Fruit fly (Drosophila melanogaster) whole organism, embryonic: Measurements from ENCODE around the gene CG43345.

Experiments
- Asciz ChIP-seq: fragments of 200-800 bp; sonication (Bioruptor generic); optimal IDR thresholded peaks from 2 replicates; lab custom pipeline; 2017; ENCODE audit warnings: missing biosample characterization, mild to moderate bottlenecking, missing genetic modification characterization, missing genetic modification reagents
- CG10462 ChIP-seq: fragments of 200-800 bp; sonication (Bioruptor generic); optimal IDR thresholded peaks from 2 replicates; lab custom pipeline; 2016; ENCODE audit warnings: missing biosample characterization, missing genetic modification characterization
- CG12659 ChIP-seq: fragments of 200-800 bp; sonication (Bioruptor generic); optimal IDR thresholded peaks from 3 replicates; lab custom pipeline; 2017; ENCODE audit warnings: mild to moderate bottlenecking, missing biosample characterization, missing genetic modification reagents, missing genetic modification characterization
- CG12769 ChIP-seq: fragments of 200-800 bp; sonication (Bioruptor generic); optimal IDR thresholded peaks from 2 replicates; lab custom pipeline; 2019; ENCODE audit warnings: missing biosample characterization, mild to moderate bottlenecking, missing genetic modification characterization, moderate library complexity
- CG13123 ChIP-seq: fragments of 200-800 bp; sonication (Bioruptor generic); optimal IDR thresholded peaks from 2 replicates; lab custom pipeline; 2016; ENCODE audit warnings: missing biosample characterization, missing genetic modification characterization
- CG13424 ChIP-seq: fragments of 200-800 bp; sonication (Bioruptor generic); optimal IDR thresholded peaks from 2 replicates; lab custom pipeline; 2019; ENCODE audit warnings: missing biosample characterization, mild to moderate bottlenecking, missing genetic modification characterization, moderate library complexity
- CG15479 ChIP-seq: fragments of 200-800 bp; sonication (Bioruptor generic); optimal IDR thresholded peaks from 3 replicates; lab custom pipeline; 2019; ENCODE audit warnings: missing biosample characterization, mild to moderate bottlenecking, missing genetic modification characterization, moderate library complexity
- CG1603 ChIP-seq: fragments of 200-800 bp; sonication (Bioruptor generic); optimal IDR thresholded peaks from 2 replicates; lab custom pipeline; 2019; ENCODE audit warnings: missing biosample characterization, mild to moderate bottlenecking, missing genetic modification characterization, moderate library complexity
- CG17612 ChIP-seq: fragments of 200-800 bp; sonication (Bioruptor generic); IDR thresholded peaks from 2 replicates; pipeline ENCODE4 v1.3.6; 2022; ENCODE audit warnings: missing biosample characterization, missing genetic modification characterization
- CG18262 ChIP-seq: fragments of 200-800 bp; optimal IDR thresholded peaks from 3 replicates; lab custom pipeline; 2019; ENCODE audit warnings: missing biosample characterization, mild to moderate bottlenecking, missing genetic modification characterization, moderate library complexity
- CG18599 ChIP-seq: fragments of 200-800 bp; sonication (Bioruptor generic); optimal IDR thresholded peaks from 3 replicates; lab custom pipeline; 2017; ENCODE audit warnings: missing biosample characterization, missing genetic modification characterization, mild to moderate bottlenecking, moderate library complexity, missing genetic modification reagents
- CG2120 ChIP-seq: fragments of 200-800 bp; sonication (Bioruptor generic); optimal IDR thresholded peaks from 3 replicates; lab custom pipeline; 2016; ENCODE audit warnings: missing biosample characterization, missing genetic modification characterization
- CG2678 ChIP-seq: fragments of 200-800 bp; sonication (Bioruptor generic); optimal IDR thresholded peaks from 3 replicates; lab custom pipeline; 2019; ENCODE audit warnings: missing biosample characterization, mild to moderate bottlenecking, missing genetic modification characterization, moderate library complexity
- CG3281 ChIP-seq: fragments of 200-800 bp; sonication (Bioruptor generic); optimal IDR thresholded peaks from 3 replicates; lab custom pipeline; 2017; ENCODE audit warnings: missing biosample characterization, mild to moderate bottlenecking, missing genetic modification characterization
- CG4707 ChIP-seq: fragments of 200-800 bp; sonication (Bioruptor generic); optimal IDR thresholded peaks from 2 replicates; lab custom pipeline; 2018; ENCODE audit warnings: missing biosample characterization, mild to moderate bottlenecking, missing genetic modification characterization, moderate library complexity
- CG8924 ChIP-seq: fragments of 200-800 bp; optimal IDR thresholded peaks from 3 replicates; lab custom pipeline; 2019; ENCODE audit warnings: missing biosample characterization, mild to moderate bottlenecking, missing genetic modification characterization, moderate library complexity
- CG9609 ChIP-seq: fragments of 200-800 bp; sonication (Bioruptor generic); optimal IDR thresholded peaks from 3 replicates; lab custom pipeline; 2016; ENCODE audit warnings: missing biosample characterization, missing genetic modification characterization
- CoRest ChIP-seq: fragments of 200-800 bp; sonication (Bioruptor generic); optimal IDR thresholded peaks from 3 replicates; lab custom pipeline; 2018; ENCODE audit warnings: missing biosample characterization, mild to moderate bottlenecking, missing genetic modification characterization, moderate library complexity
- D19A ChIP-seq: fragments of 200-800 bp; optimal IDR thresholded peaks from 3 replicates; lab custom pipeline; 2019; ENCODE audit warnings: missing biosample characterization, mild to moderate bottlenecking, missing genetic modification characterization, moderate library complexity
- Drgx ChIP-seq: fragments of 200-800 bp; sonication (Bioruptor generic); IDR thresholded peaks from 2 replicates; pipeline ENCODE4 v1.3.6; 2022; ENCODE audit warnings: missing biosample characterization, missing genetic modification characterization
- E2f2 ChIP-seq: fragments of 200-800 bp; sonication (Bioruptor generic); IDR thresholded peaks from 2 replicates; pipeline ENCODE4 v1.3.6; 2022; ENCODE audit warnings: missing biosample characterization, missing genetic modification characterization
- ERR ChIP-seq: fragments of 200-800 bp; sonication (Bioruptor generic); optimal IDR thresholded peaks from 2 replicates; lab custom pipeline; 2016; ENCODE audit warnings: missing biosample characterization, missing genetic modification characterization
- Hmr ChIP-seq: fragments of 200-800 bp; sonication (Bioruptor generic); optimal IDR thresholded peaks from 3 replicates; lab custom pipeline; 2017; ENCODE audit warnings: mild to moderate bottlenecking, missing biosample characterization, missing genetic modification reagents, missing genetic modification characterization
- Hr3 ChIP-seq: fragments of 200-800 bp; sonication (Bioruptor generic); optimal IDR thresholded peaks from 3 replicates; lab custom pipeline; 2016; ENCODE audit warnings: missing biosample characterization, missing genetic modification characterization
- Med ChIP-seq: fragments of 200-800 bp; sonication (Bioruptor generic); peaks from one replicate; lab custom pipeline; 2016; ENCODE audit warnings: missing biosample characterization, missing genetic modification characterization, mild to moderate bottlenecking, inconsistent platforms, moderate library complexity
- Meics ChIP-seq: fragments of 200-800 bp; sonication (Bioruptor generic); optimal IDR thresholded peaks from 2 replicates; lab custom pipeline; 2017; ENCODE audit warnings: missing biosample characterization, mild to moderate bottlenecking, missing genetic modification characterization
- Oli ChIP-seq: fragments of 200-800 bp; sonication (Bioruptor generic); optimal IDR thresholded peaks from 2 replicates; lab custom pipeline; 2018; ENCODE audit warnings: missing biosample characterization, mild to moderate bottlenecking, missing genetic modification characterization, moderate library complexity
- Ptx1 ChIP-seq: fragments of 200-800 bp; sonication (Bioruptor generic); IDR thresholded peaks from 2 replicates; pipeline ENCODE4 v1.3.6; 2022; ENCODE audit warnings: missing biosample characterization, missing genetic modification characterization
- Stat92E ChIP-seq, 3 experiments: fragments of >200 bp in 2 of 3; fragments of 200-800 bp in 1 of 3; sonication (Bioruptor generic) in 1 of 3; optimal IDR thresholded peaks; 2 replicates each; lab custom pipeline; 2017 to 2019; ENCODE audit warnings: missing biosample characterization in 3 of 3, missing genetic modification characterization in 3 of 3, mild to moderate bottlenecking in 1 of 3, moderate library complexity in 1 of 3
- bcd ChIP-seq: fragments of 200-800 bp; sonication (Bioruptor generic); optimal IDR thresholded peaks from 2 replicates; lab custom pipeline; 2017; ENCODE audit warnings: missing biosample characterization, mild to moderate bottlenecking, missing genetic modification characterization
- cas ChIP-seq: fragments of 200-800 bp; sonication (Bioruptor generic); IDR thresholded peaks from 2 replicates; pipeline ENCODE4 v1.3.6; 2022; ENCODE audit warnings: missing biosample characterization, missing genetic modification characterization
- croc ChIP-seq: fragments of 200-800 bp; sonication (Bioruptor generic); conservative IDR thresholded peaks from 3 replicates; pipeline ENCODE4 v1.3.6; 2022; ENCODE audit warnings: missing biosample characterization, missing genetic modification characterization
- crol ChIP-seq: fragments of 200-800 bp; sonication (Bioruptor generic); IDR thresholded peaks from 2 replicates; pipeline ENCODE4 v1.3.6; 2022; ENCODE audit warnings: missing biosample characterization, missing genetic modification characterization
- dimm ChIP-seq: fragments of 200-800 bp; sonication (Bioruptor generic); IDR thresholded peaks from 2 replicates; pipeline ENCODE4 v1.3.6; 2022; ENCODE audit warnings: missing biosample characterization, missing genetic modification characterization
- dysf ChIP-seq: fragments of 200-800 bp; sonication (Bioruptor generic); IDR thresholded peaks from 3 replicates; pipeline ENCODE4 v1.3.6; 2022; ENCODE audit warnings: missing biosample characterization, missing genetic modification characterization
- eve ChIP-seq, 2 experiments: fragments of >200 bp; optimal IDR thresholded peaks; 2 replicates each; lab custom pipeline; 2017; ENCODE audit warnings: missing biosample characterization in 2 of 2, missing genetic modification characterization in 2 of 2
- gem ChIP-seq: fragments of 200-800 bp; sonication (Bioruptor generic); optimal IDR thresholded peaks from 2 replicates; lab custom pipeline; 2019; ENCODE audit warnings: missing biosample characterization, mild to moderate bottlenecking, missing genetic modification characterization, moderate library complexity
- ind ChIP-seq: fragments of 200-800 bp; sonication (Bioruptor generic); optimal IDR thresholded peaks from 3 replicates; lab custom pipeline; 2016; ENCODE audit warnings: missing biosample characterization, missing genetic modification characterization
- kah ChIP-seq: fragments of 200-800 bp; sonication (Bioruptor generic); optimal IDR thresholded peaks from 2 replicates; lab custom pipeline; 2018; ENCODE audit warnings: missing biosample characterization, mild to moderate bottlenecking, missing genetic modification characterization
- lilli ChIP-seq: fragments of 200-800 bp; sonication (Bioruptor generic); optimal IDR thresholded peaks from 3 replicates; lab custom pipeline; 2016; ENCODE audit warnings: missing biosample characterization, missing genetic modification characterization
- mirr ChIP-seq: fragments of 200-800 bp; sonication (Bioruptor generic); optimal IDR thresholded peaks from 3 replicates; lab custom pipeline; 2018; ENCODE audit warnings: missing biosample characterization, mild to moderate bottlenecking, missing genetic modification characterization
- peb ChIP-seq: fragments of 200-800 bp; sonication (Bioruptor generic); IDR thresholded peaks from 2 replicates; pipeline ENCODE4 v1.3.6; 2022; ENCODE audit warnings: missing biosample characterization, missing genetic modification characterization
- rib ChIP-seq: fragments of 200-800 bp; sonication (Bioruptor generic); IDR thresholded peaks from 2 replicates; pipeline ENCODE4 v1.3.6; 2022; ENCODE audit warnings: missing biosample characterization, missing genetic modification characterization
- ro ChIP-seq: fragments of 200-800 bp; sonication (Bioruptor generic); IDR thresholded peaks from 2 replicates; pipeline ENCODE4 v1.3.6; 2022; ENCODE audit warnings: missing biosample characterization, missing genetic modification characterization
- sens ChIP-seq: fragments of 200-800 bp; sonication (Bioruptor generic); peaks from one replicate; lab custom pipeline; 2016; ENCODE audit warnings: missing biosample characterization, missing genetic modification characterization
- shn ChIP-seq: fragments of 200-800 bp; sonication (Bioruptor generic); optimal IDR thresholded peaks from 3 replicates; lab custom pipeline; 2016; ENCODE audit warnings: missing biosample characterization, missing genetic modification characterization
- sob ChIP-seq: fragments of 200-800 bp; sonication (Bioruptor generic); IDR thresholded peaks from 2 replicates; pipeline ENCODE4 v1.3.6; 2022; ENCODE audit warnings: missing biosample characterization, missing genetic modification characterization
- stwl ChIP-seq: fragments of 200-800 bp; sonication (Bioruptor generic); optimal IDR thresholded peaks from 3 replicates; lab custom pipeline; 2018; ENCODE audit warnings: missing biosample characterization, mild to moderate bottlenecking, missing genetic modification characterization, moderate library complexity
- trem ChIP-seq: fragments of 200-800 bp; optimal IDR thresholded peaks from 3 replicates; lab custom pipeline; 2019; ENCODE audit warnings: missing biosample characterization, mild to moderate bottlenecking, missing genetic modification characterization, moderate library complexity

Gene CG43345

DNA sequence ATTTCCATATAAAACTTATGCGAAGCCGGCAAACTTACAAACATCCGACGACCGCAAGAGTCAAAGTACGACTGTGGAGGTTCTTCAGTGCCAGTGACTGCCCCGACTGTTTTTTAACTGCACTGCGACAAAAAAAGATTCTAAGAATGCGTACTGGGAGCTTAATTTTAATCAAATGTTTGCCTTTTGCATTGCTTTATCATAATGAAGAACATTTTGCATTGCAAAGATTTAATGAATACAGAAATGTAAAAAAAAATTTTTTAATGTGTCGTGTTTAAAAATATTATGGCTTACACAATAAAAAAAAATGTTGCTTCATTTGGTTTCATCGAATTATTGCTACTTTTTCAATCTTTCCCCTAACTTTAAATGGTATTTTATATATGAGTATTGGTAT, 28.8 kb upstream of the CG43345 start:
- TF ChIP-seq gem: peak; percentile 6
- TF ChIP-seq peb (GFP tag; lab: Robert Waterston, UW): no peak
- TF ChIP-seq CG4707 (GFP tag; lab: Kevin White, UChicago): no peak
- no peak for TF ChIP-seq ERR (GFP tag; lab: Kevin White, UChicago)
- no peak for TF ChIP-seq CG12659 (GFP tag; lab: Kevin White, UChicago)
- peak; percentile 62 for TF ChIP-seq Drgx (GFP tag; lab: Robert Waterston, UW)
- no peak for TF ChIP-seq sob
- no peak for TF ChIP-seq ro (GFP tag; lab: Robert Waterston, UW)
- no peak for TF ChIP-seq Hr3 (GFP tag; lab: Kevin White, UChicago)

dm6 chr2L:21196511-21196910, 28.1 kb upstream of the CG43345 start:
- TF ChIP-seq Hmr (peak; percentile 34), CG9609 (GFP tag; lab: Kevin White, UChicago) (peak; percentile 4), bcd (GFP tag; lab: Kevin White, UChicago) (peak; percentile 36), mirr (GFP tag; lab: Kevin White, UChicago) (no peak), CG18262 (tag; lab: Kevin White, UChicago) (peak; percentile 26), gem (peak; percentile 48), Oli (peak; percentile 17), CG2678 (tag; lab: Kevin White, UChicago) (peak; percentile 56), shn (GFP tag; lab: Kevin White, UChicago) (no peak), crol (GFP tag; lab: Robert Waterston, UW) (no peak), CG8924 (tag; lab: Kevin White, UChicago) (peak; percentile 6), CG13424 (tag; lab: Kevin White, UChicago) (peak; percentile 15), Med (GFP tag; lab: Kevin White, UChicago) (peak; percentile 77), rib (GFP tag; lab: Robert Waterston, UW) (no peak), eve (GFP tag; optimal IDR thresholded peaks at IDR 0.05; lab: Kevin White, UChicago) (peak in 1 of 2 experiments; percentile 52), lilli (GFP tag; lab: Kevin White, UChicago) (peak; percentile 1), CG3281 (peak; percentile 14), CoRest (tag; lab: Kevin White, UChicago) (peak; percentile 27), CG12769 (tag; lab: Kevin White, UChicago) (peak; percentile 10), CG13123 (GFP tag; lab: Kevin White, UChicago) (no peak), stwl (tag; lab: Kevin White, UChicago) (no peak), CG18599 (GFP tag; lab: Kevin White, UChicago) (peak; percentile 45), sens (GFP tag; lab: Kevin White, UChicago) (peak; percentile 82), CG15479 (no peak), CG10462 (GFP tag; lab: Kevin White, UChicago) (no peak), Hr3 (GFP tag; lab: Kevin White, UChicago) (no peak), trem (no peak), Stat92E (GFP tag; optimal IDR thresholded peaks at IDR 0.05; lab: Kevin White, UChicago) (no peak), kah (GFP tag; lab: Kevin White, UChicago) (no peak), Asciz (GFP tag; lab: Kevin White, UChicago) (no peak), Ptx1 (GFP tag; lab: Robert Waterston, UW) (0 out of 2 replicates have a peak, but pooled peaks have one; percentile 15), D19A (peak; percentile 9), E2f2 (GFP tag; lab: Robert Waterston, UW) (0 out of 2 replicates have a peak, but pooled peaks have one; percentile 9), CG17612 (GFP tag; lab: Robert Waterston, UW) (no peak), dimm (GFP tag; lab: Robert Waterston, UW) (no peak), CG2120 (GFP tag; lab: Kevin White, UChicago) (peak; percentile 23), cas (no peak), dysf (GFP tag; lab: Robert Waterston, UW) (peak; percentile 14; the same call in 1 of the 3 replicates), Meics (GFP tag; lab: Kevin White, UChicago) (peak; percentile 44), ind (GFP tag; lab: Kevin White, UChicago) (peak; percentile 14), croc (no peak), CG1603 (tag; lab: Kevin White, UChicago) (peak; percentile 13)
